Worm (Caenorhabditis elegans) whole organism, L4 larva: ENCODE measurements around the gene T09F3.4.
A peak's percentile ranks its signal among the peaks of the same experiment; 100 is the strongest.

ENCODE experiments used
- D1046.2 ChIP-seq: fragments of 200-800 bp; sonication (Bioruptor generic); IDR thresholded peaks from 2 replicates; pipeline ENCODE4 v1.3.6; 2022; ENCODE audit warnings: missing genetic modification characterization, missing compliant biosample characterization
- F44E2.7 ChIP-seq: fragments of 200-800 bp; sonication (Bioruptor generic); IDR thresholded peaks from 2 replicates; pipeline ENCODE4 v2.1.2; 2022; ENCODE audit warnings: missing genetic modification characterization, missing compliant biosample characterization
- R02D3.7 ChIP-seq: fragments of 150-350 bp; sonication (generic microtip); optimal IDR thresholded peaks from 3 replicates; lab custom pipeline; 2014; ENCODE audit warnings: missing biosample characterization, missing genetic modification characterization
- T20F7.1 ChIP-seq: fragments of 200-800 bp; sonication (Bioruptor generic); optimal IDR thresholded peaks from 2 replicates; lab custom pipeline; 2018; ENCODE audit warnings: mild to moderate bottlenecking, missing genetic modification characterization, missing compliant biosample characterization
- T26A8.4 ChIP-seq: fragments of 200-800 bp; sonication (Bioruptor generic); IDR thresholded peaks from 2 replicates; pipeline ENCODE4 v1.3.6; 2022; ENCODE audit warnings: missing genetic modification characterization, missing compliant biosample characterization
- aha-1 ChIP-seq: fragments of 150-350 bp; peaks from one replicate; lab custom pipeline; 2014; ENCODE audit warnings: missing biosample characterization, missing genetic modification characterization
- aly-2 ChIP-seq: sonication (generic microtip); optimal IDR thresholded peaks from 2 replicates; lab custom pipeline; 2018; ENCODE audit warnings: missing biosample characterization, missing genetic modification characterization
- ceh-32 ChIP-seq: sonication (generic microtip); optimal IDR thresholded peaks from 2 replicates; lab custom pipeline; 2016; ENCODE audit warnings: mild to moderate bottlenecking, missing genetic modification characterization, missing compliant biosample characterization; ENCODE audit not compliant: poor library complexity
- ces-1 ChIP-seq: fragments of 150-350 bp; sonication (generic microtip); optimal IDR thresholded peaks from 4 replicates; lab custom pipeline; 2014; ENCODE audit warnings: missing biosample characterization, missing genetic modification reagents, missing genetic modification characterization
- ctbp-1 ChIP-seq: fragments of 200-800 bp; sonication (Bioruptor generic); IDR thresholded peaks from 2 replicates; pipeline ENCODE4 v1.3.6; 2022; ENCODE audit warnings: missing genetic modification reagents, missing genetic modification characterization, missing compliant biosample characterization
- daf-12 ChIP-seq: fragments of 150-350 bp; optimal IDR thresholded peaks from 2 replicates; lab custom pipeline; 2014; ENCODE audit warnings: missing biosample characterization, missing genetic modification reagents, missing genetic modification characterization
- daf-16 ChIP-seq, 3 experiments: sonication (generic microtip); optimal IDR thresholded peaks; 2 replicates each; lab custom pipeline; 2016 to 2017; ENCODE audit warnings: missing genetic modification characterization in 3 of 3, missing genetic modification reagents in 3 of 3, mild to moderate bottlenecking in 2 of 3, missing compliant biosample characterization in 2 of 3, missing biosample characterization in 1 of 3, moderate library complexity in 1 of 3
- dmd-6 ChIP-seq: fragments of 200-800 bp; sonication (Bioruptor generic); IDR thresholded peaks from 2 replicates; pipeline ENCODE4 v1.3.6; 2022; ENCODE audit warnings: missing genetic modification reagents, missing genetic modification characterization, missing compliant biosample characterization
- dmd-8 ChIP-seq: fragments of 200-800 bp; sonication (Bioruptor generic); IDR thresholded peaks from 2 replicates; pipeline ENCODE4 v1.3.6; 2022; ENCODE audit warnings: missing genetic modification characterization, missing compliant biosample characterization
- dve-1 ChIP-seq: sonication (generic microtip); optimal IDR thresholded peaks from 2 replicates; lab custom pipeline; 2017; ENCODE audit warnings: antibody characterized with exemption, mild to moderate bottlenecking, missing genetic modification characterization, missing compliant biosample characterization; ENCODE audit not compliant: insufficient read depth
- egl-27 ChIP-seq: sonication (generic microtip); optimal IDR thresholded peaks from 3 replicates; lab custom pipeline; 2017; ENCODE audit warnings: missing biosample characterization, missing genetic modification reagents, missing genetic modification characterization
- gei-8 ChIP-seq: fragments of 200-800 bp; sonication (Bioruptor generic); optimal IDR thresholded peaks from 2 replicates; lab custom pipeline; 2018; ENCODE audit warnings: mild to moderate bottlenecking, missing genetic modification characterization, missing compliant biosample characterization
- hlh-11 ChIP-seq: fragments of 200-800 bp; sonication (Bioruptor generic); optimal IDR thresholded peaks from 2 replicates; lab custom pipeline; 2018; ENCODE audit warnings: mild to moderate bottlenecking, missing genetic modification characterization, missing compliant biosample characterization
- hlh-30 ChIP-seq: sonication (generic microtip); optimal IDR thresholded peaks from 2 replicates; lab custom pipeline; 2017; ENCODE audit warnings: antibody characterized with exemption, mild to moderate bottlenecking, missing genetic modification characterization, missing compliant biosample characterization; ENCODE audit not compliant: insufficient read depth
- lim-7 ChIP-seq: fragments of 200-800 bp; sonication (Bioruptor generic); IDR thresholded peaks from 2 replicates; pipeline ENCODE4 v1.3.6; 2022; ENCODE audit warnings: missing genetic modification characterization, missing compliant biosample characterization
- lin-1 ChIP-seq: fragments of 200-800 bp; sonication (Bioruptor generic); IDR thresholded peaks from 2 replicates; pipeline ENCODE4 v1.3.6; 2022; ENCODE audit warnings: missing genetic modification reagents, missing genetic modification characterization, missing compliant biosample characterization
- lin-13 ChIP-seq: fragments of 150-350 bp; optimal IDR thresholded peaks from 2 replicates; lab custom pipeline; 2014; ENCODE audit warnings: missing biosample characterization, missing genetic modification reagents, missing genetic modification characterization
- lin-15B ChIP-seq: fragments of 150-350 bp; sonication (generic microtip); optimal IDR thresholded peaks from 3 replicates; lab custom pipeline; 2014; ENCODE audit warnings: missing biosample characterization, missing genetic modification characterization
- lin-38 ChIP-seq: fragments of 200-800 bp; sonication (Bioruptor generic); IDR thresholded peaks from 2 replicates; pipeline ENCODE4 v1.3.6; 2022; ENCODE audit warnings: missing genetic modification reagents, missing genetic modification characterization, missing compliant biosample characterization
- lsy-2 ChIP-seq, 2 experiments: fragments of 150-350 bp in 1 of 2; sonication (generic microtip) in 1 of 2; optimal IDR thresholded peaks; 2 replicates each; lab custom pipeline; 2014 to 2017; ENCODE audit warnings: missing biosample characterization in 2 of 2, missing genetic modification characterization in 2 of 2
- madf-5 ChIP-seq, 2 experiments: fragments of 200-800 bp; sonication (Bioruptor generic); IDR thresholded peaks; 2 replicates each; pipeline ENCODE4 v1.3.6; 2022; ENCODE audit warnings: missing compliant biosample characterization in 2 of 2, missing genetic modification characterization in 2 of 2
- mep-1 ChIP-seq: fragments of 150-350 bp; sonication (generic microtip); optimal IDR thresholded peaks from 3 replicates; lab custom pipeline; 2014; ENCODE audit warnings: missing biosample characterization, missing genetic modification characterization
- mes-2 ChIP-seq: sonication (generic microtip); optimal IDR thresholded peaks from 2 replicates; lab custom pipeline; 2016; ENCODE audit warnings: missing genotype, mild to moderate bottlenecking, missing genetic modification characterization, missing compliant biosample characterization; ENCODE audit not compliant: poor library complexity, severe bottlenecking
- mxl-2 ChIP-seq: fragments of 200-800 bp; sonication (Bioruptor generic); conservative IDR thresholded peaks from 2 replicates; pipeline ENCODE4 v1.3.6; 2022; ENCODE audit warnings: missing genetic modification reagents, missing genetic modification characterization, missing compliant biosample characterization
- nhr-10 ChIP-seq: fragments of 150-350 bp; optimal IDR thresholded peaks from 2 replicates; lab custom pipeline; 2014; ENCODE audit warnings: missing biosample characterization, missing genetic modification characterization
- nhr-11 ChIP-seq: fragments of 150-350 bp; optimal IDR thresholded peaks from 2 replicates; lab custom pipeline; 2014; ENCODE audit warnings: missing biosample characterization, missing genetic modification characterization
- nhr-111 ChIP-seq: fragments of 200-800 bp; sonication (Bioruptor generic); optimal IDR thresholded peaks from 2 replicates; lab custom pipeline; 2018; ENCODE audit warnings: mild to moderate bottlenecking, missing genetic modification characterization, missing compliant biosample characterization
- nhr-25 ChIP-seq: sonication (generic microtip); optimal IDR thresholded peaks from 2 replicates; lab custom pipeline; 2017; ENCODE audit warnings: missing genetic modification characterization, mild to moderate bottlenecking, missing compliant biosample characterization, antibody characterized with exemption, moderate library complexity, borderline replicate concordance; ENCODE audit not compliant: insufficient read depth
- nhr-42 ChIP-seq: fragments of 200-800 bp; sonication (Bioruptor generic); IDR thresholded peaks from 2 replicates; pipeline ENCODE4 v1.3.6; 2022; ENCODE audit warnings: missing genetic modification characterization, missing compliant biosample characterization
- nhr-48 ChIP-seq: sonication (generic microtip); optimal IDR thresholded peaks from 2 replicates; lab custom pipeline; 2016; ENCODE audit warnings: mild to moderate bottlenecking, missing genetic modification characterization, missing compliant biosample characterization
- pha-4 ChIP-seq, 2 experiments: fragments of 150-350 bp in 1 of 2; fragments of 200-800 bp in 1 of 2; sonication (Bioruptor generic) in 1 of 2; IDR thresholded peaks in 1 of 2; optimal IDR thresholded peaks in 1 of 2; 2 replicates each; pipeline versions ENCODE4 v1.3.6 to Lab custom; 2014 to 2022; ENCODE audit warnings: missing genetic modification characterization in 2 of 2, missing genetic modification reagents in 2 of 2, missing biosample characterization in 1 of 2, missing compliant biosample characterization in 1 of 2
- pqm-1 ChIP-seq: sonication (generic microtip); optimal IDR thresholded peaks from 2 replicates; lab custom pipeline; 2017; ENCODE audit warnings: missing biosample characterization, missing genetic modification characterization
- rbr-2 ChIP-seq: sonication (generic microtip); optimal IDR thresholded peaks from 2 replicates; lab custom pipeline; 2016; ENCODE audit warnings: missing genotype, missing genetic modification characterization, missing compliant biosample characterization
- saeg-2 ChIP-seq: fragments of 200-800 bp; sonication (Bioruptor generic); IDR thresholded peaks from 2 replicates; pipeline ENCODE4 v1.3.6; 2022; ENCODE audit warnings: missing genetic modification reagents, missing genetic modification characterization, missing compliant biosample characterization
- sdz-12 ChIP-seq: fragments of 200-800 bp; sonication (Bioruptor generic); optimal IDR thresholded peaks from 2 replicates; lab custom pipeline; 2018; ENCODE audit warnings: mild to moderate bottlenecking, missing genetic modification characterization, missing compliant biosample characterization
- skn-1 ChIP-seq: fragments of 150-350 bp; optimal IDR thresholded peaks from 2 replicates; lab custom pipeline; 2014; ENCODE audit warnings: missing biosample characterization, missing genetic modification characterization
- snpc-1.2 ChIP-seq: fragments of 200-800 bp; sonication (Bioruptor generic); IDR thresholded peaks from 2 replicates; pipeline ENCODE4 v1.3.6; 2022; ENCODE audit warnings: missing genetic modification reagents, missing genetic modification characterization, missing compliant biosample characterization
- tra-1 ChIP-seq: fragments of 200-800 bp; sonication (Bioruptor generic); IDR thresholded peaks from 2 replicates; pipeline ENCODE4 v1.3.6; 2022; ENCODE audit warnings: missing genetic modification reagents, missing genetic modification characterization, missing compliant biosample characterization
- unc-130 ChIP-seq: sonication (generic microtip); optimal IDR thresholded peaks from 2 replicates; lab custom pipeline; 2016; ENCODE audit warnings: missing genetic modification reagents, missing genetic modification characterization, missing compliant biosample characterization
- vab-7 ChIP-seq: fragments of 200-800 bp; sonication (Bioruptor generic); IDR thresholded peaks from 2 replicates; pipeline ENCODE4 v1.3.6; 2022; ENCODE audit warnings: missing genetic modification reagents, missing genetic modification characterization, missing compliant biosample characterization
- zip-11 ChIP-seq: fragments of 200-800 bp; sonication (Bioruptor generic); IDR thresholded peaks from 2 replicates; pipeline ENCODE4 v1.3.6; 2022; ENCODE audit warnings: missing genetic modification characterization, missing compliant biosample characterization

Gene T09F3.4

ce11 chrII:10389038-10389437 lies 6.5 kb upstream of the T09F3.4 start (continued):
- no peak for TF ChIP-seq ces-1
- TF ChIP-seq egl-27 (tag; lab: Kevin White, UChicago): no peak
- TF ChIP-seq snpc-1.2 (GFP tag; lab: Robert Waterston, UW): no peak
- no peak for TF ChIP-seq lim-7 (GFP tag; lab: Robert Waterston, UW)
- TF ChIP-seq tra-1 (GFP tag; lab: Robert Waterston, UW): peak; percentile 74
- 0 out of 2 replicates have a peak, but pooled peaks have one; percentile 71 for TF ChIP-seq saeg-2 (GFP tag; lab: Robert Waterston, UW)
- TF ChIP-seq lin-13 (GFP tag; lab: Kevin White, UChicago): no peak
- TF ChIP-seq zip-11 (GFP tag; lab: Robert Waterston, UW): no peak
- peak; percentile 51; the same call in 1 of the 2 replicates for TF ChIP-seq T26A8.4 (GFP tag; lab: Robert Waterston, UW)
- no peak for TF ChIP-seq ceh-32 (tag; lab: Kevin White, UChicago)
- TF ChIP-seq nhr-42 (GFP tag; lab: Robert Waterston, UW): 0 out of 2 replicates have a peak, but pooled peaks have one; percentile 26
- no peak for TF ChIP-seq rbr-2 (tag; lab: Kevin White, UChicago)
- peak; percentile 45 for TF ChIP-seq nhr-10 (tag; lab: Kevin White, UChicago)
- peak; percentile 78 for TF ChIP-seq nhr-25 (tag; lab: Kevin White, UChicago)
- TF ChIP-seq dve-1 (tag; lab: Kevin White, UChicago): peak; percentile 93
- peak; percentile 54 for TF ChIP-seq gei-8
- TF ChIP-seq aha-1: peak; percentile 97
- TF ChIP-seq mes-2 (tag; lab: Kevin White, UChicago): peak; percentile 63
- TF ChIP-seq ctbp-1 (GFP tag; lab: Robert Waterston, UW): peak; percentile 44; the same call in 1 of the 2 replicates
- TF ChIP-seq madf-5 (GFP tag; IDR thresholded peaks at IDR 0.05; lab: Robert Waterston, UW): no peak
- TF ChIP-seq nhr-111 (GFP tag; lab: Kevin White, UChicago): no peak
- TF ChIP-seq lsy-2 (tag; optimal IDR thresholded peaks at IDR 0.05; lab: Kevin White, UChicago): peak in 1 of 2 experiments; percentile 75
- no peak for TF ChIP-seq aly-2 (tag; lab: Kevin White, UChicago)
- no peak for TF ChIP-seq daf-16 (GFP tag; optimal IDR thresholded peaks at IDR 0.05; lab: Kevin White, UChicago)
- peak; percentile 79 for TF ChIP-seq daf-16 (tag; optimal IDR thresholded peaks at IDR 0.05; lab: Kevin White, UChicago)
- peak; percentile 91 for TF ChIP-seq nhr-48 (tag; lab: Kevin White, UChicago)
- peak; percentile 78 for TF ChIP-seq T20F7.1
- 0 out of 2 replicates have a peak, but pooled peaks have one; percentile 19 for TF ChIP-seq lin-1 (GFP tag; lab: Robert Waterston, UW)
- 0 out of 2 replicates have a peak, but pooled peaks have one; percentile 34 for TF ChIP-seq pha-4 (GFP tag; IDR thresholded peaks at IDR 0.05; lab: Robert Waterston, UW)
- TF ChIP-seq pha-4 (tag; optimal IDR thresholded peaks at IDR 0.05; lab: Kevin White, UChicago): peak; percentile 73
- TF ChIP-seq nhr-11 (tag; lab: Kevin White, UChicago): peak; percentile 16

DNA sequence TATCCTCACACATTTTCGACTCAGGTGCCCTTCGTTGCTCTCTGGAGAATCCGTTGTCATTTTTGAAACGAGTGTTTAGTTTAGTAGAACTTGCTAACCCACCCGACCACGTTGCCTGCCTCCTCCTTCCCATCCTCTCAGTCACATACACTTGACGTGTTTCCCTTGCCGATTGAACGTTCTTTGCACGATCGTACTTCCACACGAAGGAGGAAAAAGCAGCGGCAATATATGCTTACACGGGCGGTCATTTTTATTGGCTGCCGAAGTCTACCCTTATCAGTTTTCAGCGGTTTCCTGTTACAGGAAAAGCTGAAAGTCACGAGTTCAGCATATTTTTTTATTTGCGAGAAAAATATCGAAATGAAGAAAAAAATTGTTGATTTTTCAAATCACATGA lies 5.7 kb upstream of the T09F3.4 start:
- TF ChIP-seq gei-8 (peak; percentile 41), aha-1 (peak; percentile 98), lin-38 (GFP tag; lab: Robert Waterston, UW) (peak; percentile 32; the same call in 1 of the 2 replicates), hlh-30 (tag; lab: Kevin White, UChicago) (peak; percentile 81), nhr-111 (GFP tag; lab: Kevin White, UChicago) (no peak), dmd-6 (GFP tag; lab: Robert Waterston, UW) (peak; percentile 93), lin-15B (tag; lab: Kevin White, UChicago) (no peak), zip-11 (GFP tag; lab: Robert Waterston, UW) (no peak), R02D3.7 (tag; lab: Kevin White, UChicago) (no peak), skn-1 (no peak), mxl-2 (GFP tag; lab: Robert Waterston, UW) (peak; percentile 85), rbr-2 (tag; lab: Kevin White, UChicago) (no peak), D1046.2 (no peak), vab-7 (no peak), sdz-12 (GFP tag; lab: Kevin White, UChicago) (no peak), saeg-2 (GFP tag; lab: Robert Waterston, UW) (no peak), mep-1 (tag; lab: Kevin White, UChicago) (peak; percentile 45), dmd-8 (GFP tag; lab: Robert Waterston, UW) (no peak), daf-16 (GFP tag; optimal IDR thresholded peaks at IDR 0.05; lab: Kevin White, UChicago) (peak in 1 of 2 experiments; percentile 34), daf-16 (tag; optimal IDR thresholded peaks at IDR 0.05; lab: Kevin White, UChicago) (peak; percentile 89), mes-2 (tag; lab: Kevin White, UChicago) (peak; percentile 51), pqm-1 (tag; lab: Kevin White, UChicago) (peak; percentile 93), lin-13 (GFP tag; lab: Kevin White, UChicago) (no peak), daf-12 (tag; lab: Kevin White, UChicago) (no peak), F44E2.7 (GFP tag; lab: Robert Waterston, UW) (no peak), unc-130 (no peak), hlh-11 (peak; percentile 94)
